Worm (Caenorhabditis elegans) whole organism, L4 larva: ENCODE measurements around the gene fln-1.

Experiments used
- arid-1 ChIP-seq: fragments of 200-800 bp; sonication (Bioruptor generic); conservative IDR thresholded peaks from 2 replicates; pipeline ENCODE4 v1.3.6; 2022; ENCODE audit warnings: missing genetic modification reagents, missing genetic modification characterization, missing compliant biosample characterization
- unc-130 ChIP-seq: sonication (generic microtip); optimal IDR thresholded peaks from 2 replicates; lab custom pipeline; 2016; ENCODE audit warnings: missing genetic modification reagents, missing genetic modification characterization, missing compliant biosample characterization

DNA sequence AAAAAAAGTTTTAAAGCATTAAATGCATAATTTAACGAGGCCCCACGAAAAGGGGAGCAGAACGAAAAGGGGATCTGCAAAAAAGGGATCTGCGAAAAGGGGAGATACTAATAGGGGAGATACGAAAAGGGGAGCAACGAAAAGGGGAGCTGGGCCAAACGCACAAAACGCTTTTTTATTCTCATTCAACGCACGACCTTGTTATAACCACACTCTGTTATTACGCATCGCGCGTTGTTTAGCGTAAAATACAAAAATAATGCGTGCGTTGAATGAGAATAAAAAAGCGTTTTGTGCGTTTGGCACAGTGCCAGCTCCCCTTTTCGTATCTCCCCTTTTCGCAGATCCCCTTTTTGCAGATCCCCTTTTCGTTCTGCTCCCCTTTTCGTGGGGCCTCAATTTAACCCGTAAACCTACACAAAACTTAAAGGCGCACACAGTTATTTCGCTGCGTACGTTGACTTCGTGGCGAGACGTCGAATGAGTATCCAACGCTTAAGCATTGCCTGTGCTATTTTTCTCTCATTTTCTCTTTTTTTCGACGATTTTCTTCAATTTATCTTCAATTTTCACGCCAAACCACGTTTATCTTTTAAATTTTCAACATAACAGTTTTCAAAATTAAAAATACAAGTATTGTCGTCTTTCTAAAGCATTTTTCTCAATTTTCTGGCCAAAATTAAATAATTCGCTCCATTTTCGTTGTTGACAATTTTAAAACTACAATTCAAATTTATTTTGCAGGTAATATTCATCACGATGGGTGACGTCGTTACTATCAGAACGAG is 9.5 kb upstream of the fln-1 start, which contains the start of gene rps-24:
- TF ChIP-seq unc-130 (peak; percentile 97), arid-1 (GFP tag; lab: Robert Waterston, UW) (peak; percentile 97)
